Worm (Caenorhabditis elegans) whole organism, early embryonic: Measurements from ENCODE around the gene unc-112.

Source experiments
- B0310.2 ChIP-seq: sonication (generic microtip); optimal IDR thresholded peaks from 2 replicates; lab custom pipeline; 2016; ENCODE audit warnings: mild to moderate bottlenecking, missing genetic modification characterization, missing compliant biosample characterization
- aly-1 ChIP-seq: sonication (generic microtip); optimal IDR thresholded peaks from 2 replicates; lab custom pipeline; 2016; ENCODE audit warnings: missing genetic modification characterization, missing compliant biosample characterization
- ama-1 ChIP-seq: fragments of 150-350 bp; optimal IDR thresholded peaks from 2 replicates; lab custom pipeline; 2014
- ceh-36 ChIP-seq: sonication (generic microtip); optimal IDR thresholded peaks from 2 replicates; lab custom pipeline; 2016; ENCODE audit warnings: missing genetic modification characterization, inconsistent platforms, missing compliant biosample characterization
- ets-7 ChIP-seq: sonication (generic microtip); optimal IDR thresholded peaks from 2 replicates; lab custom pipeline; 2016; ENCODE audit warnings: missing genotype, missing genetic modification characterization, missing compliant biosample characterization
- flt-1 ChIP-seq: fragments of 200-800 bp; sonication (Bioruptor generic); IDR thresholded peaks from 2 replicates; pipeline ENCODE4 v1.3.6; 2022; ENCODE audit warnings: missing genetic modification characterization, missing compliant biosample characterization
- hmbx-1 ChIP-seq: sonication (generic microtip); optimal IDR thresholded peaks from 2 replicates; lab custom pipeline; 2016; ENCODE audit warnings: mild to moderate bottlenecking, missing genetic modification characterization, missing compliant biosample characterization
- hnd-1 ChIP-seq: sonication (generic microtip); optimal IDR thresholded peaks from 2 replicates; lab custom pipeline; 2016; ENCODE audit warnings: missing genetic modification characterization, missing compliant biosample characterization
- pes-1 ChIP-seq: fragments of 200-800 bp; sonication (Bioruptor generic); IDR thresholded peaks from 2 replicates; pipeline ENCODE4 v1.3.6; 2022; ENCODE audit warnings: missing genetic modification reagents, missing genetic modification characterization, missing compliant biosample characterization
- scrt-1 ChIP-seq: fragments of 200-800 bp; sonication (Bioruptor generic); IDR thresholded peaks from 2 replicates; pipeline ENCODE4 v1.3.6; 2022; ENCODE audit warnings: missing genetic modification characterization, missing compliant biosample characterization
- sea-1 ChIP-seq: fragments of 200-800 bp; sonication (Bioruptor generic); conservative IDR thresholded peaks from 2 replicates; pipeline ENCODE4 v1.3.6; 2022; ENCODE audit warnings: missing genetic modification characterization, missing compliant biosample characterization
- tbx-11 ChIP-seq: fragments of 200-800 bp; sonication (Bioruptor generic); IDR thresholded peaks from 2 replicates; pipeline ENCODE4 v1.3.6; 2022; ENCODE audit warnings: missing genetic modification characterization, missing compliant biosample characterization
- tbx-37 ChIP-seq: fragments of 200-800 bp; sonication (Bioruptor generic); conservative IDR thresholded peaks from 2 replicates; pipeline ENCODE4 v1.3.6; 2022; ENCODE audit warnings: missing genetic modification reagents, missing genetic modification characterization, missing compliant biosample characterization
- tra-4 ChIP-seq: sonication (generic microtip); optimal IDR thresholded peaks from 2 replicates; lab custom pipeline; 2017; ENCODE audit warnings: missing genetic modification characterization, missing compliant biosample characterization

ce11 chrV:14687106-14687964 is 9.1 kb downstream of the unc-112 start:
- TF ChIP-seq tbx-11 (GFP tag; lab: Robert Waterston, UW) (no peak), ama-1 (lab: Kevin White, UChicago) (no peak), flt-1 (GFP tag; lab: Robert Waterston, UW) (peak; percentile 26; the same call in 1 of the 2 replicates), aly-1 (tag; lab: Kevin White, UChicago) (no peak), tbx-37 (no peak), B0310.2 (no peak), ceh-36 (no peak), tra-4 (tag; lab: Kevin White, UChicago) (no peak), pes-1 (GFP tag; lab: Robert Waterston, UW) (no peak), hnd-1 (tag; lab: Kevin White, UChicago) (no peak), ets-7 (tag; lab: Kevin White, UChicago) (no peak), sea-1 (GFP tag; lab: Robert Waterston, UW) (no peak), scrt-1 (GFP tag; lab: Robert Waterston, UW) (0 out of 2 replicates have a peak, but pooled peaks have one; percentile 41), hmbx-1 (tag; lab: Kevin White, UChicago) (no peak)
